Worm (Caenorhabditis elegans): ENCODE results near the gene rnf-121.
A peak's percentile ranks its signal among the peaks of the same experiment; 100 is the strongest.

Gene rnf-121

DNA sequence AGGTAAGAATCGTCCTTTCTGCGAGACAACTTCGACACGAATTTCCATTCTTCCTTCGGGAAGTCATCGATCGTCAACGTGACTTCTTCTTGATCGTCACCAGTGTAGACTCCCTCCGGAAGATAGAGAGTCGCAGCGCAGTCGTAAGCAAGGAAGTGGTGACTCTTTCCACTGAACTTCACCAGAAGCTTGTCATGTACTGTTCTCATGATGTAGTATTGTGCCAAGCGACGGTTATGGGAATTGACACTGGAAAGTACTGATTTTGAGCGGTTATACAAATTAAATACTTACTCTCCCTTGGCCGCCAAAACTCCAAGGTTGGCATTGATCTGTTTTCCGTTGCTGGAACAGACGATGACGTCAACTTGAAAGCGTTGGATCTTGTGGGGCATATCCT, 4.7 kb upstream of the rnf-121 start:
- TF ChIP-seq T26A5.8 (tag; optimal IDR thresholded peaks at IDR 0.05) (no peak), hsf-1 (GFP tag; IDR thresholded peaks at IDR 0.05) (peak; percentile 61), dox-1 (GFP tag; IDR thresholded peaks at IDR 0.05) (0 out of 2 replicates have a peak, but pooled peaks have one; percentile 62), cebp-1 (GFP tag; IDR thresholded peaks at IDR 0.05) (no peak), cebp-1 (tag; optimal IDR thresholded peaks at IDR 0.05) (peak; percentile 16), B0336.3 (GFP tag; IDR thresholded peaks at IDR 0.05) (peak; percentile 22; the same call in 1 of the 2 replicates)

DNA sequence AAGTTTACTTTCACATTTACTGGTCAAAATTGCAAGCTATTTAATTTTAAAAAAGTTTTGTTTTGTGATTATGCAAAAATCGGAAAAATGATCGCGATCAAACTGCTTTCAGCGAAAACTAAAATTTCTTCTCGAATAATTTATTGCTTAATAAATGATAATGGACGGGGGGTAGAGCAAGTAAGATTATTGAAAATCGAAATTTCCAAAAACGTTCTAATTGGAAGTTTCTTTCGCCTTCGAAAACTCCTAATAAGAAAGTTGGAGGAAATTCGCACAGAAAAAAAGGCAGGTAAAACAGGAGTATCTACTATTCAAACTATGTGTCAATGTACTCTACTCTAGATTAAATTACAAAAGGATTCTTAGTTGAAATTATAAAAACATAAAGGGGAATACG, 1.5 kb upstream of the rnf-121 start:
- TF ChIP-seq egl-44 (GFP tag; IDR thresholded peaks at IDR 0.05), result no peak
- peak; percentile 76; the same call in 1 of the 2 replicates for TF ChIP-seq aptf-3 (GFP tag; IDR thresholded peaks at IDR 0.05)
- no peak for TF ChIP-seq lsy-27 (tag; optimal IDR thresholded peaks at IDR 0.05; ENCODE audit: borderline replicate concordance, insufficient read depth)
- peak; percentile 72 for TF ChIP-seq tlf-1 (GFP tag; optimal IDR thresholded peaks at IDR 0.05)
- TF ChIP-seq let-607 (tag; optimal IDR thresholded peaks at IDR 0.05), result peak in 1 of 2 experiments; percentile 11
- TF ChIP-seq zim-3 (tag; optimal IDR thresholded peaks at IDR 0.05), result peak; percentile 63
- TF ChIP-seq Y79H2A.3 (GFP tag; conservative IDR thresholded peaks at IDR 0.05), result 0 out of 2 replicates have a peak, but pooled peaks have one; percentile 44
- TF ChIP-seq ccch-3 (GFP tag; optimal IDR thresholded peaks at IDR 0.05), result no peak
- TF ChIP-seq F23B12.7 (tag; optimal IDR thresholded peaks at IDR 0.05; ENCODE audit: insufficient read depth), result no peak
- no peak for TF ChIP-seq snpc-4 (GFP tag; optimal IDR thresholded peaks at IDR 0.05)
- TF ChIP-seq snpc-4 (tag; optimal IDR thresholded peaks at IDR 0.05), result peak in 3 of 4 experiments; percentile 9 to 49 (median 48)
- TF ChIP-seq snpc-1.1 (tag; optimal IDR thresholded peaks at IDR 0.05; ENCODE audit: insufficient read depth), result peak; percentile 63
- no peak for TF ChIP-seq aptf-2 (GFP tag; conservative IDR thresholded peaks at IDR 0.05)
- no peak; the same call in 1 of the 2 replicates for TF ChIP-seq lin-26 (GFP tag; IDR thresholded peaks at IDR 0.05)
- TF ChIP-seq let-526 (GFP tag; IDR thresholded peaks at IDR 0.05), result no peak
- TF ChIP-seq egrh-3 (GFP tag; IDR thresholded peaks at IDR 0.05), result no peak
- TF ChIP-seq hsf-1 (GFP tag; IDR thresholded peaks at IDR 0.05), result peak; percentile 77
- TF ChIP-seq mxl-1 (tag; optimal IDR thresholded peaks at IDR 0.05), result no peak
- TF ChIP-seq madf-6 (GFP tag; IDR thresholded peaks at IDR 0.05), result peak; percentile 68
- TF ChIP-seq Y67H2A.10 (GFP tag; conservative IDR thresholded peaks at IDR 0.05), result no peak
- TF ChIP-seq T26A5.8 (tag; optimal IDR thresholded peaks at IDR 0.05), result peak; percentile 15
- 0 out of 2 replicates have a peak, but pooled peaks have one; percentile 29 for TF ChIP-seq attf-6 (GFP tag; IDR thresholded peaks at IDR 0.05)
- peak; percentile 9; the same call in 1 of the 2 replicates for TF ChIP-seq F39B2.1 (GFP tag; IDR thresholded peaks at IDR 0.05)
- TF ChIP-seq mcd-1 (GFP tag; IDR thresholded peaks at IDR 0.05), result no peak
- TF ChIP-seq repo-1 (tag; optimal IDR thresholded peaks at IDR 0.05), result peak; percentile 82
- TF ChIP-seq B0261.1 (tag; optimal IDR thresholded peaks at IDR 0.05), result no peak
- no peak for TF ChIP-seq Y53F4B.3 (GFP tag; IDR thresholded peaks at IDR 0.05)
- TF ChIP-seq chd-7 (tag; optimal IDR thresholded peaks at IDR 0.05), result peak; percentile 42
- TF ChIP-seq nhr-179 (tag; optimal IDR thresholded peaks at IDR 0.05), result no peak
- TF ChIP-seq rpc-1 (optimal IDR thresholded peaks at IDR 0.05), result no peak
- TF ChIP-seq rpc-1 (tag; optimal IDR thresholded peaks at IDR 0.05), result peak; percentile 7
- no peak for TF ChIP-seq F22D6.2 (tag; optimal IDR thresholded peaks at IDR 0.05)
- TF ChIP-seq ztf-26 (tag; optimal IDR thresholded peaks at IDR 0.05), result no peak
- TF ChIP-seq F33H1.4 (GFP tag; IDR thresholded peaks at IDR 0.05), result no peak
- 0 out of 2 replicates have a peak, but pooled peaks have one; percentile 31 for TF ChIP-seq ztf-25 (GFP tag; IDR thresholded peaks at IDR 0.05)
- TF ChIP-seq ama-1 (optimal IDR thresholded peaks at IDR 0.05), result no peak
- peak in 1 of 2 experiments; percentile 81 for TF ChIP-seq ama-1 (GFP tag; optimal IDR thresholded peaks at IDR 0.05)
- no peak for TF ChIP-seq F55B11.4 (tag; optimal IDR thresholded peaks at IDR 0.05; ENCODE audit: borderline replicate concordance, insufficient read depth)
- TF ChIP-seq him-1 (tag; optimal IDR thresholded peaks at IDR 0.05), result peak; percentile 63
- TF ChIP-seq ceh-27 (GFP tag; optimal IDR thresholded peaks at IDR 0.05), result no peak
- peak; percentile 52 for TF ChIP-seq xnd-1 (tag; optimal IDR thresholded peaks at IDR 0.05)
- TF ChIP-seq ceh-100 (GFP tag; IDR thresholded peaks at IDR 0.05), result peak; percentile 32; the same call in 1 of the 2 replicates
- no peak for TF ChIP-seq ceh-40 (GFP tag; IDR thresholded peaks at IDR 0.05)

Measured in whole organism, young adult.